Worm (Caenorhabditis elegans) whole organism, L2 larva: ENCODE measurements around the gene Y66D12A.7.

ENCODE experiments used
- F13H6.1 ChIP-seq: sonication (generic microtip); optimal IDR thresholded peaks from 2 replicates; lab custom pipeline; 2016; ENCODE audit warnings: missing genetic modification characterization, missing compliant biosample characterization
- ZK546.5 ChIP-seq: sonication (generic microtip); optimal IDR thresholded peaks from 2 replicates; lab custom pipeline; 2017; ENCODE audit warnings: missing biosample characterization, missing genetic modification characterization
- alr-1 ChIP-seq: fragments of 150-350 bp; optimal IDR thresholded peaks from 2 replicates; lab custom pipeline; 2014; ENCODE audit warnings: missing biosample characterization, missing genetic modification characterization
- ama-1 ChIP-seq: fragments of 150-350 bp; optimal IDR thresholded peaks from 2 replicates; lab custom pipeline; 2018; ENCODE audit warnings: inconsistent platforms
- blmp-1 ChIP-seq: sonication (generic microtip); optimal IDR thresholded peaks from 2 replicates; lab custom pipeline; 2017; ENCODE audit warnings: missing genetic modification characterization, mild to moderate bottlenecking, missing compliant biosample characterization, antibody characterized with exemption, moderate library complexity; ENCODE audit not compliant: insufficient read depth
- ceh-82 ChIP-seq: fragments of 150-350 bp; optimal IDR thresholded peaks from 2 replicates; lab custom pipeline; 2014; ENCODE audit warnings: missing biosample characterization, missing genetic modification characterization
- elt-1 ChIP-seq: fragments of 150-350 bp; optimal IDR thresholded peaks from 2 replicates; lab custom pipeline; 2014; ENCODE audit warnings: missing biosample characterization, missing genetic modification characterization
- elt-3 ChIP-seq: sonication (generic microtip); optimal IDR thresholded peaks from 2 replicates; lab custom pipeline; 2017; ENCODE audit warnings: missing biosample characterization, missing genetic modification characterization
- gmeb-1 ChIP-seq: fragments of 150-350 bp; optimal IDR thresholded peaks from 2 replicates; lab custom pipeline; 2014; ENCODE audit warnings: missing biosample characterization, missing genetic modification characterization
- lin-11 ChIP-seq: fragments of 150-350 bp; sonication (generic microtip); optimal IDR thresholded peaks from 2 replicates; lab custom pipeline; 2014; ENCODE audit warnings: missing biosample characterization, missing genetic modification characterization, inconsistent platforms, mixed read lengths
- lsy-2 ChIP-seq, 2 experiments: fragments of 150-350 bp in 1 of 2; sonication (generic microtip) in 1 of 2; optimal IDR thresholded peaks; 2 replicates each; lab custom pipeline; 2014 to 2017; ENCODE audit warnings: missing biosample characterization in 2 of 2, missing genetic modification characterization in 2 of 2
- mbf-1 ChIP-seq: sonication (generic microtip); optimal IDR thresholded peaks from 2 replicates; lab custom pipeline; 2017; ENCODE audit warnings: missing biosample characterization, missing genetic modification characterization
- nhr-12 ChIP-seq: fragments of 150-350 bp; optimal IDR thresholded peaks from 2 replicates; lab custom pipeline; 2014; ENCODE audit warnings: missing biosample characterization, missing genetic modification characterization
- nhr-129 ChIP-seq: fragments of 150-350 bp; optimal IDR thresholded peaks from 2 replicates; lab custom pipeline; 2014; ENCODE audit warnings: missing biosample characterization, missing genetic modification characterization
- nhr-21 ChIP-seq: fragments of 150-350 bp; optimal IDR thresholded peaks from 2 replicates; lab custom pipeline; 2014; ENCODE audit warnings: missing biosample characterization, missing genetic modification characterization
- nhr-23 ChIP-seq: fragments of 150-350 bp; optimal IDR thresholded peaks from 2 replicates; lab custom pipeline; 2014; ENCODE audit warnings: missing biosample characterization, missing genetic modification reagents, missing genetic modification characterization
- skn-1 ChIP-seq: sonication (generic microtip); optimal IDR thresholded peaks from 2 replicates; lab custom pipeline; 2017; ENCODE audit warnings: missing biosample characterization, missing genetic modification characterization
- sma-9 ChIP-seq, 2 experiments: fragments of 150-350 bp in 1 of 2; sonication (generic microtip) in 1 of 2; optimal IDR thresholded peaks; 2 replicates each; lab custom pipeline; 2014 to 2016; ENCODE audit warnings: missing genetic modification characterization in 2 of 2, mild to moderate bottlenecking in 1 of 2, missing biosample characterization in 1 of 2, missing compliant biosample characterization in 1 of 2, missing genetic modification reagents in 1 of 2, moderate library complexity in 1 of 2
- snpc-4 ChIP-seq: fragments of 150-350 bp; optimal IDR thresholded peaks from 2 replicates; lab custom pipeline; 2014; ENCODE audit warnings: missing biosample characterization, missing genetic modification characterization
- unc-39 ChIP-seq: fragments of 150-350 bp; optimal IDR thresholded peaks from 2 replicates; lab custom pipeline; 2014; ENCODE audit warnings: missing biosample characterization, missing genetic modification characterization
- ztf-11 ChIP-seq: sonication (generic microtip); optimal IDR thresholded peaks from 2 replicates; lab custom pipeline; 2017; ENCODE audit warnings: missing biosample characterization, missing genetic modification characterization

Gene Y66D12A.7

ce11 chrIII:11535453-11535852 is 44.8 kb downstream of the Y66D12A.7 start:
- TF ChIP-seq sma-9 (GFP tag; optimal IDR thresholded peaks at IDR 0.05; lab: Kevin White, UChicago) (no peak), sma-9 (tag; optimal IDR thresholded peaks at IDR 0.05; lab: Kevin White, UChicago) (no peak), ztf-11 (tag; lab: Kevin White, UChicago) (no peak), elt-1 (tag; lab: Kevin White, UChicago) (no peak), F13H6.1 (no peak), lsy-2 (tag; optimal IDR thresholded peaks at IDR 0.05; lab: Kevin White, UChicago) (no peak), nhr-129 (no peak), elt-3 (tag; lab: Kevin White, UChicago) (no peak), skn-1 (no peak)

- TF ChIP-seq gmeb-1 (tag; lab: Kevin White, UChicago) (no peak), ceh-82 (tag; lab: Kevin White, UChicago) (no peak), unc-39 (tag; lab: Kevin White, UChicago) (no peak), mbf-1 (tag; lab: Kevin White, UChicago) (no peak), elt-1 (tag; lab: Kevin White, UChicago) (no peak), F13H6.1 (no peak), snpc-4 (tag; lab: Kevin White, UChicago) (no peak), nhr-12 (tag; lab: Kevin White, UChicago) (no peak), nhr-21 (tag; lab: Kevin White, UChicago) (no peak), ztf-11 (tag; lab: Kevin White, UChicago) (no peak), ZK546.5 (tag; lab: Kevin White, UChicago) (no peak), alr-1 (tag; lab: Kevin White, UChicago) (no peak), nhr-23 (no peak), ama-1 (no peak), elt-3 (tag; lab: Kevin White, UChicago) (no peak), lin-11 (no peak), skn-1 (no peak), blmp-1 (tag; lab: Kevin White, UChicago) (no peak)
Measured at ce11 chrIII:11534624-11535079, 45.6 kb downstream of the Y66D12A.7 start, which contains the start of gene nrps-1. Gene nrps-1, plus strand, starts transcription at chrIII:11534674.
